Fruit fly (Drosophila melanogaster) whole organism, embryonic: Measurements from ENCODE around the gene Nak.

ENCODE experiments used
- Aef1 ChIP-seq: fragments of 200-800 bp; sonication (Bioruptor generic); IDR thresholded peaks from 3 replicates; pipeline ENCODE4 v1.3.6; 2022; ENCODE audit warnings: missing biosample characterization, missing genetic modification characterization
- Atf6 ChIP-seq: fragments of 200-800 bp; sonication (Bioruptor generic); IDR thresholded peaks from 2 replicates; pipeline ENCODE4 v1.3.6; 2022; ENCODE audit warnings: missing biosample characterization, missing genetic modification characterization
- BtbVII ChIP-seq: fragments of 200-800 bp; sonication (Bioruptor generic); optimal IDR thresholded peaks from 3 replicates; lab custom pipeline; 2017; ENCODE audit warnings: missing biosample characterization, mild to moderate bottlenecking, missing genetic modification characterization
- Bteb2 ChIP-seq: fragments of 200-800 bp; sonication (Bioruptor generic); optimal IDR thresholded peaks from 2 replicates; lab custom pipeline; 2016; ENCODE audit warnings: missing biosample characterization, missing genetic modification characterization
- C15 ChIP-seq: fragments of 200-800 bp; sonication (Bioruptor generic); IDR thresholded peaks from 3 replicates; pipeline ENCODE4 v1.3.6; 2022; ENCODE audit warnings: missing biosample characterization, missing genetic modification characterization
- CG10979 ChIP-seq: fragments of 200-800 bp; sonication (Bioruptor generic); optimal IDR thresholded peaks from 2 replicates; lab custom pipeline; 2018; ENCODE audit warnings: missing biosample characterization, mild to moderate bottlenecking, missing genetic modification characterization, moderate library complexity
- CG11696 ChIP-seq: fragments of 200-800 bp; sonication (Bioruptor generic); IDR thresholded peaks from 2 replicates; pipeline ENCODE4 v1.3.6; 2022; ENCODE audit warnings: missing biosample characterization, missing genetic modification characterization
- CG12391 ChIP-seq: fragments of 200-800 bp; sonication (Bioruptor generic); optimal IDR thresholded peaks from 3 replicates; lab custom pipeline; 2018; ENCODE audit warnings: missing biosample characterization, mild to moderate bottlenecking, missing genetic modification characterization, moderate library complexity
- CG12659 ChIP-seq: fragments of 200-800 bp; sonication (Bioruptor generic); optimal IDR thresholded peaks from 3 replicates; lab custom pipeline; 2017; ENCODE audit warnings: mild to moderate bottlenecking, missing biosample characterization, missing genetic modification reagents, missing genetic modification characterization
- CG13287 ChIP-seq: fragments of 200-800 bp; sonication (Bioruptor generic); IDR thresholded peaks from 2 replicates; pipeline ENCODE4 v1.3.6; 2022; ENCODE audit warnings: missing biosample characterization, missing genetic modification characterization; ENCODE audit not compliant: partially characterized antibody
- CG16815 ChIP-seq: fragments of 200-800 bp; sonication (Bioruptor generic); optimal IDR thresholded peaks from 3 replicates; lab custom pipeline; 2017; ENCODE audit warnings: missing biosample characterization, mild to moderate bottlenecking, missing genetic modification characterization
- CG17802 ChIP-seq: fragments of 200-800 bp; sonication (Bioruptor generic); optimal IDR thresholded peaks from 2 replicates; lab custom pipeline; 2018; ENCODE audit warnings: missing biosample characterization, mild to moderate bottlenecking, missing genetic modification characterization, moderate library complexity
- CG18262 ChIP-seq: fragments of 200-800 bp; optimal IDR thresholded peaks from 3 replicates; lab custom pipeline; 2019; ENCODE audit warnings: missing biosample characterization, mild to moderate bottlenecking, missing genetic modification characterization, moderate library complexity
- CG18599 ChIP-seq: fragments of 200-800 bp; sonication (Bioruptor generic); optimal IDR thresholded peaks from 3 replicates; lab custom pipeline; 2017; ENCODE audit warnings: missing biosample characterization, missing genetic modification characterization, mild to moderate bottlenecking, moderate library complexity, missing genetic modification reagents
- CG2712 ChIP-seq: fragments of 200-800 bp; optimal IDR thresholded peaks from 3 replicates; lab custom pipeline; 2019; ENCODE audit warnings: missing biosample characterization, mild to moderate bottlenecking, missing genetic modification characterization, moderate library complexity
- CG30403 ChIP-seq: fragments of 200-800 bp; sonication (Bioruptor generic); optimal IDR thresholded peaks from 3 replicates; lab custom pipeline; 2016; ENCODE audit warnings: missing biosample characterization, missing genetic modification characterization
- CG31224 ChIP-seq: fragments of 200-800 bp; sonication (Bioruptor generic); IDR thresholded peaks from 2 replicates; pipeline ENCODE4 v1.3.6; 2022; ENCODE audit warnings: missing biosample characterization, missing genetic modification characterization
- CG3726 ChIP-seq: fragments of 200-800 bp; sonication (Bioruptor generic); IDR thresholded peaks from 3 replicates; pipeline ENCODE4, ENCODE4 v1.3.6; 2022; ENCODE audit warnings: missing biosample characterization, missing genetic modification characterization
- CG4820 ChIP-seq: fragments of 200-800 bp; sonication (Bioruptor generic); optimal IDR thresholded peaks from 3 replicates; lab custom pipeline; 2016; ENCODE audit warnings: missing biosample characterization, missing genetic modification characterization
- CG5245 ChIP-seq: fragments of 200-800 bp; sonication (Bioruptor generic); optimal IDR thresholded peaks from 3 replicates; lab custom pipeline; 2016; ENCODE audit warnings: missing biosample characterization, missing genetic modification characterization
- CG6254 ChIP-seq: fragments of 200-800 bp; sonication (Bioruptor generic); optimal IDR thresholded peaks from 3 replicates; lab custom pipeline; 2017; ENCODE audit warnings: mild to moderate bottlenecking, missing biosample characterization, missing genetic modification reagents, missing genetic modification characterization
- CG7372 ChIP-seq: fragments of 200-800 bp; sonication (Bioruptor generic); IDR thresholded peaks from 2 replicates; pipeline ENCODE4 v1.3.6; 2022; ENCODE audit warnings: missing biosample characterization, missing genetic modification characterization
- CG7839 ChIP-seq: fragments of 200-800 bp; sonication (Bioruptor generic); optimal IDR thresholded peaks from 3 replicates; lab custom pipeline; 2018; ENCODE audit warnings: missing biosample characterization, mild to moderate bottlenecking, missing genetic modification characterization, moderate library complexity
- CG8388 ChIP-seq: fragments of 200-800 bp; sonication (Bioruptor generic); optimal IDR thresholded peaks from 2 replicates; lab custom pipeline; 2019; ENCODE audit warnings: missing biosample characterization, mild to moderate bottlenecking, missing genetic modification characterization, moderate library complexity
- D ChIP-seq, 2 experiments: fragments of 200-800 bp in 1 of 2; fragments of >200 bp in 1 of 2; sonication (Bioruptor generic) in 1 of 2; optimal IDR thresholded peaks; 2 replicates in 1 of 2; 3 replicates in 1 of 2; lab custom pipeline; 2017; ENCODE audit warnings: mild to moderate bottlenecking in 1 of 2, missing biosample characterization in 1 of 2, missing genetic modification characterization in 1 of 2, missing genetic modification reagents in 1 of 2
- Dip2 ChIP-seq: fragments of 200-800 bp; sonication (Bioruptor generic); IDR thresholded peaks from 2 replicates; pipeline ENCODE4 v1.3.6; 2022; ENCODE audit warnings: missing biosample characterization, missing genetic modification characterization
- Eip74EF ChIP-seq, 2 experiments: fragments of 200-800 bp in 1 of 2; fragments of >200 bp in 1 of 2; sonication (Bioruptor generic) in 1 of 2; optimal IDR thresholded peaks; 2 replicates each; lab custom pipeline; 2017 to 2019; ENCODE audit warnings: missing biosample characterization in 2 of 2, missing genetic modification characterization in 2 of 2, mild to moderate bottlenecking in 1 of 2, moderate library complexity in 1 of 2
- Ets65A ChIP-seq: fragments of 200-800 bp; sonication (Bioruptor generic); peaks from one replicate; lab custom pipeline; 2016; ENCODE audit warnings: missing biosample characterization, missing genetic modification characterization
- HHEX ChIP-seq: fragments of 200-800 bp; sonication (Bioruptor generic); optimal IDR thresholded peaks from 3 replicates; lab custom pipeline; 2017; ENCODE audit warnings: missing biosample characterization, mild to moderate bottlenecking, missing genetic modification characterization, missing genetic modification reagents
- MESR4 ChIP-seq: fragments of 200-800 bp; sonication (Bioruptor generic); optimal IDR thresholded peaks from 2 replicates; lab custom pipeline; 2018; ENCODE audit warnings: missing biosample characterization, mild to moderate bottlenecking, missing genetic modification characterization, moderate library complexity
- NC2β ChIP-seq: fragments of 200-800 bp; sonication (Bioruptor generic); optimal IDR thresholded peaks from 2 replicates; lab custom pipeline; 2016; ENCODE audit warnings: missing biosample characterization, missing genetic modification characterization
- Nf-YB ChIP-seq: fragments of 200-800 bp; sonication (Bioruptor generic); optimal IDR thresholded peaks from 3 replicates; lab custom pipeline; 2019; ENCODE audit warnings: missing biosample characterization, mild to moderate bottlenecking, missing genetic modification characterization, moderate library complexity
- Poxn ChIP-seq: fragments of 200-800 bp; sonication (Bioruptor generic); IDR thresholded peaks from 2 replicates; pipeline ENCODE4 v1.3.6; 2022; ENCODE audit warnings: missing biosample characterization, missing genetic modification characterization
- Sin3A ChIP-seq: fragments of >200 bp; optimal IDR thresholded peaks from 2 replicates; lab custom pipeline; 2018
- ac ChIP-seq: fragments of 200-800 bp; sonication (Bioruptor generic); optimal IDR thresholded peaks from 3 replicates; lab custom pipeline; 2017; ENCODE audit warnings: missing biosample characterization, mild to moderate bottlenecking, missing genetic modification characterization
- ewg ChIP-seq: fragments of 200-800 bp; sonication (Bioruptor generic); optimal IDR thresholded peaks from 3 replicates; lab custom pipeline; 2017; ENCODE audit warnings: mild to moderate bottlenecking, missing biosample characterization, missing genetic modification reagents, missing genetic modification characterization
- hkb ChIP-seq, 2 experiments: fragments of 200-800 bp in 1 of 2; fragments of >200 bp in 1 of 2; sonication (Bioruptor generic) in 1 of 2; IDR thresholded peaks in 1 of 2; optimal IDR thresholded peaks in 1 of 2; 2 replicates each; pipeline versions ENCODE4 v1.3.6 to Lab custom; 2017 to 2022; ENCODE audit warnings: missing biosample characterization in 1 of 2, missing genetic modification characterization in 1 of 2
- ind ChIP-seq: fragments of 200-800 bp; sonication (Bioruptor generic); optimal IDR thresholded peaks from 3 replicates; lab custom pipeline; 2016; ENCODE audit warnings: missing biosample characterization, missing genetic modification characterization
- lbe ChIP-seq: fragments of 200-800 bp; sonication (Bioruptor generic); optimal IDR thresholded peaks from 2 replicates; lab custom pipeline; 2016; ENCODE audit warnings: missing biosample characterization, mild to moderate bottlenecking, missing genetic modification characterization
- lmd ChIP-seq: fragments of 200-800 bp; sonication (Bioruptor generic); IDR thresholded peaks from 2 replicates; pipeline ENCODE4 v1.3.6; 2022; ENCODE audit warnings: missing biosample characterization, missing genetic modification characterization
- lov ChIP-seq, 2 experiments: fragments of 200-800 bp in 1 of 2; fragments of >200 bp in 1 of 2; sonication (Bioruptor generic) in 1 of 2; IDR thresholded peaks in 1 of 2; optimal IDR thresholded peaks in 1 of 2; 2 replicates in 1 of 2; 3 replicates in 1 of 2; pipeline versions ENCODE4 v1.3.6 to Lab custom; 2017 to 2022; ENCODE audit warnings: missing biosample characterization in 1 of 2, missing genetic modification characterization in 1 of 2
- org-1 ChIP-seq: fragments of 200-800 bp; sonication (Bioruptor generic); optimal IDR thresholded peaks from 2 replicates; lab custom pipeline; 2017; ENCODE audit warnings: missing biosample characterization, missing genetic modification characterization
- row ChIP-seq: fragments of 200-800 bp; sonication (Bioruptor generic); IDR thresholded peaks from 3 replicates; pipeline ENCODE4 v1.3.6; 2022; ENCODE audit warnings: missing biosample characterization, missing genetic modification characterization
- sc ChIP-seq, 3 experiments: fragments of >200 bp in 2 of 3; fragments of 200-800 bp in 1 of 3; sonication (Bioruptor generic) in 1 of 3; optimal IDR thresholded peaks; 2 replicates in 2 of 3; 3 replicates in 1 of 3; lab custom pipeline; 2017; ENCODE audit warnings: mild to moderate bottlenecking in 1 of 3, missing biosample characterization in 1 of 3, missing genetic modification characterization in 1 of 3, missing genetic modification reagents in 1 of 3
- sob ChIP-seq: fragments of 200-800 bp; sonication (Bioruptor generic); IDR thresholded peaks from 2 replicates; pipeline ENCODE4 v1.3.6; 2022; ENCODE audit warnings: missing biosample characterization, missing genetic modification characterization
- toy ChIP-seq: fragments of 200-800 bp; sonication (Bioruptor generic); IDR thresholded peaks from 2 replicates; pipeline ENCODE4 v1.3.6; 2022; ENCODE audit warnings: missing biosample characterization, missing genetic modification characterization
- unpg ChIP-seq: fragments of 200-800 bp; sonication (Bioruptor generic); optimal IDR thresholded peaks from 3 replicates; lab custom pipeline; 2018; ENCODE audit warnings: missing biosample characterization, mild to moderate bottlenecking, missing genetic modification characterization, moderate library complexity

The Nak gene

dm6 chr2L:18948065-18948723 is 20.4 kb downstream of the Nak start (continued):
- TF ChIP-seq HHEX (peak; percentile 13), CG16815 (peak; percentile 68), Dip2 (GFP tag; lab: Robert Waterston, UW) (no peak), C15 (GFP tag; lab: Robert Waterston, UW) (no peak), CG18262 (tag; lab: Kevin White, UChicago) (peak; percentile 91), CG4820 (GFP tag; lab: Kevin White, UChicago) (peak; percentile 48), CG7839 (tag; lab: Kevin White, UChicago) (peak; percentile 75), ewg (peak; percentile 68), MESR4 (no peak), hkb (optimal IDR thresholded peaks at IDR 0.05; lab: Kevin White, UChicago) (no peak), hkb (GFP tag; IDR thresholded peaks at IDR 0.05; lab: Robert Waterston, UW) (peak; percentile 69), CG5245 (peak; percentile 8), CG7372 (GFP tag; lab: Robert Waterston, UW) (0 out of 2 replicates have a peak, but pooled peaks have one; percentile 16), lmd (GFP tag; lab: Robert Waterston, UW) (peak; percentile 66), Poxn (GFP tag; lab: Robert Waterston, UW) (no peak), sc (optimal IDR thresholded peaks at IDR 0.05; lab: Kevin White, UChicago) (no peak), sc (GFP tag; optimal IDR thresholded peaks at IDR 0.05; lab: Kevin White, UChicago) (peak; percentile 81), CG3726 (no peak), Sin3A (no peak), CG12659 (GFP tag; lab: Kevin White, UChicago) (peak; percentile 44), sob (GFP tag; lab: Robert Waterston, UW) (no peak), CG30403 (GFP tag; lab: Kevin White, UChicago) (peak; percentile 77), CG18599 (GFP tag; lab: Kevin White, UChicago) (peak; percentile 50), CG6254 (peak; percentile 57), row (GFP tag; lab: Robert Waterston, UW) (peak; percentile 80), NC2β (GFP tag; lab: Kevin White, UChicago) (peak; percentile 44), org-1 (peak; percentile 54), ac (no peak), Ets65A (GFP tag; lab: Kevin White, UChicago) (peak; percentile 80), D (optimal IDR thresholded peaks at IDR 0.05; lab: Kevin White, UChicago) (no peak), D (GFP tag; optimal IDR thresholded peaks at IDR 0.05; lab: Kevin White, UChicago) (peak; percentile 79), Eip74EF (GFP tag; optimal IDR thresholded peaks at IDR 0.05; lab: Kevin White, UChicago) (peak in 1 of 2 experiments; percentile 57), CG17802 (tag; lab: Kevin White, UChicago) (peak; percentile 45), BtbVII (GFP tag; lab: Kevin White, UChicago) (peak; percentile 31), CG12391 (peak; percentile 90), CG11696 (0 out of 2 replicates have a peak, but pooled peaks have one; percentile 22), unpg (GFP tag; lab: Kevin White, UChicago) (peak; percentile 81), Nf-YB (GFP tag; lab: Kevin White, UChicago) (peak; percentile 66), Bteb2 (GFP tag; lab: Kevin White, UChicago) (no peak), CG2712 (tag; lab: Kevin White, UChicago) (peak; percentile 90), lov (optimal IDR thresholded peaks at IDR 0.05; lab: Kevin White, UChicago) (no peak), lov (GFP tag; IDR thresholded peaks at IDR 0.05; lab: Robert Waterston, UW) (no peak), Aef1 (GFP tag; lab: Robert Waterston, UW) (peak; percentile 13; the same call in 1 of the 3 replicates), CG8388 (peak; percentile 75), toy (GFP tag; lab: Robert Waterston, UW) (no peak), ind (GFP tag; lab: Kevin White, UChicago) (peak; percentile 26), CG31224 (GFP tag; lab: Robert Waterston, UW) (peak; percentile 96), CG10979 (tag; lab: Kevin White, UChicago) (peak; percentile 86), CG13287 (GFP tag; lab: Robert Waterston, UW) (no peak), Atf6 (GFP tag; lab: Robert Waterston, UW) (no peak), lbe (GFP tag; lab: Kevin White, UChicago) (no peak)
